Fruit fly (Drosophila melanogaster): ENCODE measurements around the gene CG31523.

CG31523 gene

dm6 chr3R:4450721-4451120 is 28.3 kb downstream of the CG31523 start (continued):
- TF ChIP-seq CG34224 (GFP tag; IDR thresholded peaks at IDR 0.05; ENCODE audit: partially characterized antibody), result no peak
- TF ChIP-seq CG11723 (GFP tag; optimal IDR thresholded peaks at IDR 0.05), result no peak
- peak; percentile 17 for TF ChIP-seq CG17912 (GFP tag; optimal IDR thresholded peaks at IDR 0.05)
- peak; percentile 22; the same call in 1 of the 2 replicates for TF ChIP-seq crol (GFP tag; IDR thresholded peaks at IDR 0.05)
- 0 out of 3 replicates have a peak, but pooled peaks have one; percentile 8 for TF ChIP-seq so (GFP tag; IDR thresholded peaks at IDR 0.05)
- no peak for TF ChIP-seq Kr (GFP tag; optimal IDR thresholded peaks at IDR 0.05)
- TF ChIP-seq Pdp1 (GFP tag; optimal IDR thresholded peaks at IDR 0.05), result no peak
- TF ChIP-seq croc (GFP tag; conservative IDR thresholded peaks at IDR 0.05), result no peak
- TF ChIP-seq bsh (GFP tag; optimal IDR thresholded peaks at IDR 0.05), result no peak
- no peak for TF ChIP-seq CG4820 (GFP tag; optimal IDR thresholded peaks at IDR 0.05)
- TF ChIP-seq Atf3 (GFP tag; optimal IDR thresholded peaks at IDR 0.05), result no peak
- no peak for TF ChIP-seq CG7839 (tag; optimal IDR thresholded peaks at IDR 0.05)
- TF ChIP-seq HmgD (GFP tag; optimal IDR thresholded peaks at IDR 0.05), result no peak
- TF ChIP-seq CG32767 (GFP tag; IDR thresholded peaks at IDR 0.05), result no peak
- TF ChIP-seq CG3838 (GFP tag; optimal IDR thresholded peaks at IDR 0.05), result no peak
- TF ChIP-seq TFAM (GFP tag; optimal IDR thresholded peaks at IDR 0.05), result no peak
- no peak for TF ChIP-seq Usf (GFP tag; optimal IDR thresholded peaks at IDR 0.05)
- TF ChIP-seq inv (GFP tag; IDR thresholded peaks at IDR 0.05; ENCODE audit: partially characterized antibody), result no peak
- TF ChIP-seq HLH4C (GFP tag; IDR thresholded peaks at IDR 0.05; ENCODE audit: partially characterized antibody), result no peak
- TF ChIP-seq NfI (GFP tag; optimal IDR thresholded peaks at IDR 0.05), result no peak
- no peak for TF ChIP-seq Bdp1 (GFP tag; optimal IDR thresholded peaks at IDR 0.05)
- TF ChIP-seq B-H1 (GFP tag; IDR thresholded peaks at IDR 0.05), result no peak
- TF ChIP-seq Mad (GFP tag; optimal IDR thresholded peaks at IDR 0.05), result no peak
- TF ChIP-seq chn (GFP tag; optimal IDR thresholded peaks at IDR 0.05), result no peak
- no peak for TF ChIP-seq CG10366 (GFP tag; IDR thresholded peaks at IDR 0.05)
- no peak for TF ChIP-seq Gug (GFP tag; IDR thresholded peaks at IDR 0.05)
- no peak for TF ChIP-seq amos (GFP tag; IDR thresholded peaks at IDR 0.05; ENCODE audit: partially characterized antibody)
- no peak for TF ChIP-seq ro (GFP tag; IDR thresholded peaks at IDR 0.05)
- TF ChIP-seq CG13424 (tag; optimal IDR thresholded peaks at IDR 0.05), result no peak
- no peak for TF ChIP-seq bowl (GFP tag; IDR thresholded peaks at IDR 0.05)
- peak; percentile 84 for TF ChIP-seq Adf1 (GFP tag; IDR thresholded peaks at IDR 0.05)

DNA sequence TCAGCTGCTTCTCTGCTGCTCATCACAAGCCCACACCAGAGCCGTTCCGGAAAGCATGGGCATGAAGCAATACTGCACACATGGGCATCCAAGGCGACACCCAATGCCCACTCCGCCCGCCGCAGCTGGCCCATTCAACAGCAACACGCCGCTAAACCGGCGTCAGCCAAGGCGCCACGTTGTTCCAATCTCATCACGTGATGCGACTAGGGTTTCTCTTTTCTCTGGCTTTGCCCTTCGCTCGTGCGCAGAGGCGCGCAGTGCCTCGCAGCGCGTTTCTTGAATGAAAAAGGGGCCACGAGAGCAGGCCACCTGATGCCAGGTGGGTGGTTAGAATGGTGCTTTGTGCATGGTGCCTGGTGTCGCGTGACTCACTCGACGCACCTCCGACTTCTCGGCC is 29.8 kb downstream of the CG31523 start:
- TF ChIP-seq CG10543 (GFP tag; optimal IDR thresholded peaks at IDR 0.05) (no peak), wek (GFP tag; optimal IDR thresholded peaks at IDR 0.05) (no peak), slou (GFP tag; optimal IDR thresholded peaks at IDR 0.05) (no peak), Ravus (GFP tag; IDR thresholded peaks at IDR 0.05) (no peak), psq (GFP tag; optimal IDR thresholded peaks at IDR 0.05) (no peak), trem (tag; optimal IDR thresholded peaks at IDR 0.05) (no peak), ftz-f1 (GFP tag; optimal IDR thresholded peaks at IDR 0.05) (peak; percentile 7), lmd (GFP tag; IDR thresholded peaks at IDR 0.05) (no peak), exex (tag; optimal IDR thresholded peaks at IDR 0.05) (no peak), dmrt99B (tag; optimal IDR thresholded peaks at IDR 0.05) (no peak), CG12071 (GFP tag; optimal IDR thresholded peaks at IDR 0.05) (no peak), fru (optimal IDR thresholded peaks at IDR 0.05) (no peak), CG8944 (GFP tag; optimal IDR thresholded peaks at IDR 0.05) (no peak), Trl (optimal IDR thresholded peaks at IDR 0.05) (no peak), Trl (GFP tag; optimal IDR thresholded peaks at IDR 0.05) (no peak), bab2 (GFP tag; optimal IDR thresholded peaks at IDR 0.05) (no peak), Dek (tag; optimal IDR thresholded peaks at IDR 0.05) (no peak), jing (GFP tag; optimal IDR thresholded peaks at IDR 0.05) (no peak), HLH54F (GFP tag; optimal IDR thresholded peaks at IDR 0.05) (no peak), CG2712 (tag; optimal IDR thresholded peaks at IDR 0.05) (no peak), ewg (GFP tag; optimal IDR thresholded peaks at IDR 0.05) (peak; percentile 3), CG8388 (GFP tag; optimal IDR thresholded peaks at IDR 0.05) (no peak), nmo (GFP tag; optimal IDR thresholded peaks at IDR 0.05) (no peak)
